Fruit fly (Drosophila melanogaster): ENCODE results near the gene Eip78C.

Gene Eip78C

dm6 chr3L:21192024-21192423, 34.4 kb upstream of the Eip78C start (continued):
- TF ChIP-seq H2.0 (GFP tag; IDR thresholded peaks at IDR 0.05) (no peak), Mad (GFP tag; optimal IDR thresholded peaks at IDR 0.05) (no peak), Hmx (GFP tag; optimal IDR thresholded peaks at IDR 0.05) (no peak), Oli (tag; optimal IDR thresholded peaks at IDR 0.05) (no peak), CG7786 (GFP tag; optimal IDR thresholded peaks at IDR 0.05) (no peak), CG6654 (GFP tag; optimal IDR thresholded peaks at IDR 0.05) (no peak), tna (GFP tag; IDR thresholded peaks at IDR 0.05; ENCODE audit: partially characterized antibody) (no peak), CG8944 (GFP tag; optimal IDR thresholded peaks at IDR 0.05) (no peak), CG7357 (GFP tag; IDR thresholded peaks at IDR 0.05) (no peak), CG5245 (GFP tag; optimal IDR thresholded peaks at IDR 0.05) (no peak), scrt (GFP tag; optimal IDR thresholded peaks at IDR 0.05) (peak; percentile 66), CG2889 (GFP tag; IDR thresholded peaks at IDR 0.05) (no peak), CG17385 (GFP tag; optimal IDR thresholded peaks at IDR 0.05) (peak; percentile 38), Med (GFP tag) (peak; percentile 80), CG3163 (GFP tag; optimal IDR thresholded peaks at IDR 0.05) (no peak), Optix (GFP tag; IDR thresholded peaks at IDR 0.05) (no peak), CG10274 (GFP tag; optimal IDR thresholded peaks at IDR 0.05) (no peak), CG2875 (GFP tag; optimal IDR thresholded peaks at IDR 0.05) (no peak), CG15696 (tag; optimal IDR thresholded peaks at IDR 0.05) (no peak), CG16779 (GFP tag; IDR thresholded peaks at IDR 0.05) (peak; percentile 56; the same call in 1 of the 2 replicates), CG6765 (GFP tag; optimal IDR thresholded peaks at IDR 0.05) (peak; percentile 60), CG11456 (GFP tag; IDR thresholded peaks at IDR 0.05) (no peak), Ets97D (GFP tag; optimal IDR thresholded peaks at IDR 0.05) (peak; percentile 67), rib (GFP tag; IDR thresholded peaks at IDR 0.05) (no peak), gro (GFP tag; optimal IDR thresholded peaks at IDR 0.05) (no peak), row (GFP tag; IDR thresholded peaks at IDR 0.05) (no peak), gem (tag; optimal IDR thresholded peaks at IDR 0.05) (no peak), Deaf1 (tag; optimal IDR thresholded peaks at IDR 0.05) (peak; percentile 28), ranshi (GFP tag; IDR thresholded peaks at IDR 0.05) (no peak), CG18764 (GFP tag; optimal IDR thresholded peaks at IDR 0.05) (no peak), YL-1 (GFP tag; optimal IDR thresholded peaks at IDR 0.05) (no peak), Xbp1 (GFP tag; optimal IDR thresholded peaks at IDR 0.05) (no peak), unpg (GFP tag; optimal IDR thresholded peaks at IDR 0.05) (no peak), HLH4C (GFP tag; IDR thresholded peaks at IDR 0.05; ENCODE audit: partially characterized antibody) (no peak), CG10979 (tag; optimal IDR thresholded peaks at IDR 0.05) (no peak), esg (GFP tag; conservative IDR thresholded peaks at IDR 0.05) (no peak), inv (GFP tag; IDR thresholded peaks at IDR 0.05; ENCODE audit: partially characterized antibody) (no peak), CG17912 (GFP tag; optimal IDR thresholded peaks at IDR 0.05) (no peak), her (GFP tag; optimal IDR thresholded peaks at IDR 0.05) (no peak), CG12219 (GFP tag; optimal IDR thresholded peaks at IDR 0.05) (no peak), ase (GFP tag; IDR thresholded peaks at IDR 0.05) (no peak), tll (GFP tag; optimal IDR thresholded peaks at IDR 0.05) (no peak), CG11085 (GFP tag; IDR thresholded peaks at IDR 0.05) (no peak), Gsc (GFP tag; IDR thresholded peaks at IDR 0.05) (no peak), CG10147 (GFP tag; optimal IDR thresholded peaks at IDR 0.05) (no peak), lab (GFP tag; optimal IDR thresholded peaks at IDR 0.05) (peak; percentile 61), D (optimal IDR thresholded peaks at IDR 0.05) (no peak), D (GFP tag; optimal IDR thresholded peaks at IDR 0.05) (no peak), slou (GFP tag; optimal IDR thresholded peaks at IDR 0.05) (no peak), MESR4 (GFP tag; optimal IDR thresholded peaks at IDR 0.05) (no peak), CG5953 (GFP tag; IDR thresholded peaks at IDR 0.05) (no peak), CG13296 (GFP tag; optimal IDR thresholded peaks at IDR 0.05) (peak; percentile 35)

All from whole organism, embryonic.